Fruit fly (Drosophila melanogaster): ENCODE measurements around the gene kmr.

The kmr gene

DNA sequence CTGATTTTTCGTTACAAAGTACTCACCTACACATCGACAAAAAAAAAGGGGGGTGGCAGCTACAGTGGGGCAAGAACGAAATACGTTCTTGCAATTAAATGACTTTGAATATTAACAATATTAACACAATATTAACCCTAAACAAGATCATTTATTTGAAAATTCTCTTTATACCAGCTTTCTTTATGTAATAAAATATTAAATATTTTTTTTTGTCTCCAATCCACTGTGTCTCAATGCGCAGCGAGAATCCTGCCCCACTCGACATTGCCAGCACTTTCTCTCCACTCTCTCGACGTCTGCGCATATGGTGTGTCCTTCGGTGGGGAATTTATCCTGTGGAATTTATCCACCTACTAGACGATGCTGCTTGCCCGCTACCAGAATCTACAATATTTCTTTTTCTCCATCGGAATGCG lies 85.4 kb downstream of the kmr start (continued):
- TF ChIP-seq dmrt11E (tag; optimal IDR thresholded peaks at IDR 0.05), result peak; percentile 86
- peak; percentile 85 for TF ChIP-seq Ssrp (tag; optimal IDR thresholded peaks at IDR 0.05)
- TF ChIP-seq rib (GFP tag; IDR thresholded peaks at IDR 0.05), result peak; percentile 89
- TF ChIP-seq so (GFP tag; IDR thresholded peaks at IDR 0.05), result peak; percentile 95
- peak; percentile 87 for TF ChIP-seq Hr3 (GFP tag; optimal IDR thresholded peaks at IDR 0.05)
- TF ChIP-seq Vsx1 (GFP tag; optimal IDR thresholded peaks at IDR 0.05), result peak; percentile 62
- peak; percentile 49 for TF ChIP-seq Antp (GFP tag; optimal IDR thresholded peaks at IDR 0.05)
- TF ChIP-seq Mrtf (GFP tag; IDR thresholded peaks at IDR 0.05), result peak; percentile 89
- peak; percentile 87 for TF ChIP-seq Rx (GFP tag; IDR thresholded peaks at IDR 0.05)
- peak; percentile 91 for TF ChIP-seq CG10209 (GFP tag; optimal IDR thresholded peaks at IDR 0.05)
- no peak for TF ChIP-seq CG31224 (GFP tag; IDR thresholded peaks at IDR 0.05)
- TF ChIP-seq Ravus (GFP tag; IDR thresholded peaks at IDR 0.05), result peak; percentile 72
- TF ChIP-seq Rfx (GFP tag; IDR thresholded peaks at IDR 0.05), result peak; percentile 92
- peak; percentile 49 for TF ChIP-seq CG7987 (GFP tag; optimal IDR thresholded peaks at IDR 0.05)
- TF ChIP-seq Blimp-1 (GFP tag; optimal IDR thresholded peaks at IDR 0.05), result peak; percentile 88
- TF ChIP-seq CG12155 (GFP tag; optimal IDR thresholded peaks at IDR 0.05), result peak; percentile 83
- peak; percentile 73; the same call in 2 of the 3 replicates for TF ChIP-seq CG11560 (tag; IDR thresholded peaks at IDR 0.05)
- TF ChIP-seq NC2α (GFP tag; optimal IDR thresholded peaks at IDR 0.05), result no peak
- TF ChIP-seq Scr (GFP tag; IDR thresholded peaks at IDR 0.05; ENCODE audit: partially characterized antibody), result no peak
- peak; percentile 86 for TF ChIP-seq Gug (GFP tag; IDR thresholded peaks at IDR 0.05)
- peak; percentile 74 for TF ChIP-seq NFAT (GFP tag; IDR thresholded peaks at IDR 0.05)
- peak; percentile 60 for TF ChIP-seq mam (GFP tag; optimal IDR thresholded peaks at IDR 0.05)
- TF ChIP-seq wek (GFP tag; optimal IDR thresholded peaks at IDR 0.05), result peak; percentile 34
- peak; percentile 80 for TF ChIP-seq croc (GFP tag; conservative IDR thresholded peaks at IDR 0.05)
- TF ChIP-seq CG4360 (GFP tag; IDR thresholded peaks at IDR 0.05), result peak; percentile 51; the same call in 1 of the 2 replicates
- peak in 1 of 2 experiments; percentile 43 for TF ChIP-seq crp (GFP tag; optimal IDR thresholded peaks at IDR 0.05)
- TF ChIP-seq CG30403 (GFP tag; optimal IDR thresholded peaks at IDR 0.05), result peak; percentile 89
- TF ChIP-seq row (GFP tag; IDR thresholded peaks at IDR 0.05), result peak; percentile 96
- TF ChIP-seq slp2 (GFP tag; optimal IDR thresholded peaks at IDR 0.05), result peak; percentile 10
- TF ChIP-seq CG3065 (GFP tag; optimal IDR thresholded peaks at IDR 0.05), result peak; percentile 45
- peak; percentile 88 for TF ChIP-seq CG17385 (GFP tag; optimal IDR thresholded peaks at IDR 0.05)
- peak; percentile 34 for TF ChIP-seq grn (GFP tag; optimal IDR thresholded peaks at IDR 0.05)
- peak; percentile 92 for TF ChIP-seq CG10147 (GFP tag; optimal IDR thresholded peaks at IDR 0.05)
- TF ChIP-seq her (GFP tag; optimal IDR thresholded peaks at IDR 0.05), result peak; percentile 38
- peak; percentile 79 for TF ChIP-seq CG18262 (tag; optimal IDR thresholded peaks at IDR 0.05)
- no peak for TF ChIP-seq hbn (GFP tag; IDR thresholded peaks at IDR 0.05; ENCODE audit: partially characterized antibody)
- no peak for TF ChIP-seq ERR (GFP tag; optimal IDR thresholded peaks at IDR 0.05)
- TF ChIP-seq CG14050 (GFP tag; IDR thresholded peaks at IDR 0.05), result peak; percentile 90
- TF ChIP-seq Gsc (GFP tag; IDR thresholded peaks at IDR 0.05), result peak; percentile 62
- TF ChIP-seq Hr39 (optimal IDR thresholded peaks at IDR 0.05), result no peak
- peak; percentile 32 for TF ChIP-seq Deaf1 (tag; optimal IDR thresholded peaks at IDR 0.05)
- TF ChIP-seq ab (GFP tag; optimal IDR thresholded peaks at IDR 0.05), result no peak
- peak; percentile 39 for TF ChIP-seq ac (GFP tag; optimal IDR thresholded peaks at IDR 0.05)
- peak; percentile 74 for TF ChIP-seq CG4404 (GFP tag; IDR thresholded peaks at IDR 0.05)
- peak; percentile 63 for TF ChIP-seq CG8281 (tag; optimal IDR thresholded peaks at IDR 0.05)
- peak; percentile 87 for TF ChIP-seq org-1 (GFP tag; optimal IDR thresholded peaks at IDR 0.05)
- TF ChIP-seq GATAe (GFP tag; conservative IDR thresholded peaks at IDR 0.05), result peak; percentile 52; the same call in 1 of the 2 replicates
- peak; percentile 5; the same call in 1 of the 2 replicates for TF ChIP-seq Bgb (GFP tag; IDR thresholded peaks at IDR 0.05; ENCODE audit: partially characterized antibody)
- TF ChIP-seq CG8359 (GFP tag; optimal IDR thresholded peaks at IDR 0.05; ENCODE audit: borderline replicate concordance), result peak; percentile 62
- TF ChIP-seq Pdp1 (GFP tag; optimal IDR thresholded peaks at IDR 0.05), result peak; percentile 61 to 69
- TF ChIP-seq CG3281 (GFP tag; optimal IDR thresholded peaks at IDR 0.05), result peak; percentile 92
